Worm (Caenorhabditis elegans) whole organism, L1 larva: ENCODE measurements around the gene M153.5.

ENCODE experiments used
- C04F5.9 ChIP-seq: sonication (generic microtip); optimal IDR thresholded peaks from 2 replicates; lab custom pipeline; 2016; ENCODE audit warnings: missing genetic modification characterization, missing compliant biosample characterization
- ceh-82 ChIP-seq, 3 experiments: fragments of 150-350 bp in 1 of 3; sonication (generic microtip) in 2 of 3; optimal IDR thresholded peaks; 2 replicates each; lab custom pipeline; 2014 to 2017; ENCODE audit warnings: missing biosample characterization in 3 of 3, missing genetic modification characterization in 3 of 3
- nhr-12 ChIP-seq: sonication (generic microtip); optimal IDR thresholded peaks from 2 replicates; lab custom pipeline; 2017; ENCODE audit warnings: missing biosample characterization, missing genetic modification characterization
- nhr-28 ChIP-seq: fragments of 150-350 bp; optimal IDR thresholded peaks from 2 replicates; lab custom pipeline; 2014; ENCODE audit warnings: missing biosample characterization, missing genetic modification characterization
- nhr-71 ChIP-seq: sonication (generic microtip); optimal IDR thresholded peaks from 2 replicates; lab custom pipeline; 2016; ENCODE audit warnings: mild to moderate bottlenecking, missing genetic modification characterization, moderate library complexity, missing compliant biosample characterization
- tbx-2 ChIP-seq: sonication (generic microtip); optimal IDR thresholded peaks from 2 replicates; lab custom pipeline; 2016; ENCODE audit warnings: missing genetic modification characterization, missing compliant biosample characterization
- unc-98 ChIP-seq: fragments of 200-800 bp; sonication (Bioruptor generic); IDR thresholded peaks from 2 replicates; pipeline ENCODE4 v1.3.6; 2022; ENCODE audit warnings: missing genetic modification characterization, missing compliant biosample characterization

DNA sequence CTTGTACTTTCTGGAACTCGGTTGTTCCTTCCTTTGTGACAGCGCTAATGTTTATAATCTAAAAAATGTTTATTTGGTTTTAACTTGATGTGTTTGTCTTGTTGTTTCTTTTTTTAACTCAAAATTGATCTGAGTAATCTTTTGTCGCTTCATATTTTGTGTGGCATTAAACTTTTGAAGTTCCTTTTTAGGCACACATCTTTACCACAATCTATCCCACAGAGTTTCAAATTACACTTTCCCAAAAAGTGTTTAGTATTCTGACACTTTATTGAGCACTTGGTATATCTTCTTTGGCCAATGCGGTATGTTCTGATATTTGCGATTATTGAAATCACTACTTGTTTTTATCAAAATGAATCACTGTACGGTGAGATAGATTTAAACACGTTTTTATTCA lies 18.5 kb upstream of the M153.5 start, which contains the start of gene lgc-18:
- no peak for TF ChIP-seq nhr-12 (tag; lab: Kevin White, UChicago)
- no peak for TF ChIP-seq ceh-82 (tag; optimal IDR thresholded peaks at IDR 0.05; lab: Kevin White, UChicago)
- TF ChIP-seq unc-98, result no peak
- no peak for TF ChIP-seq tbx-2
- TF ChIP-seq nhr-71 (tag; lab: Kevin White, UChicago), result no peak
- no peak for TF ChIP-seq C04F5.9 (tag; lab: Kevin White, UChicago)
- no peak for TF ChIP-seq nhr-28 (tag; lab: Kevin White, UChicago)
